Fruit fly (Drosophila melanogaster) whole organism, embryonic: Measurements from ENCODE around the gene Chrac-14.
A peak's percentile ranks its signal among the peaks of the same experiment; 100 is the strongest.

Experiments used
- ATbp ChIP-seq: fragments of 200-800 bp; sonication (Bioruptor generic); optimal IDR thresholded peaks from 2 replicates; lab custom pipeline; 2017; ENCODE audit warnings: missing biosample characterization, mild to moderate bottlenecking, missing genetic modification characterization, missing genetic modification reagents
- Atf3 ChIP-seq: fragments of 200-800 bp; sonication (Bioruptor generic); optimal IDR thresholded peaks from 3 replicates; lab custom pipeline; 2016; ENCODE audit warnings: missing biosample characterization, missing genetic modification characterization
- Awh ChIP-seq: fragments of 200-800 bp; sonication (Bioruptor generic); IDR thresholded peaks from 2 replicates; pipeline ENCODE4, ENCODE4 v1.3.6; 2022; ENCODE audit warnings: missing biosample characterization, missing genetic modification characterization
- C15 ChIP-seq: fragments of 200-800 bp; sonication (Bioruptor generic); IDR thresholded peaks from 3 replicates; pipeline ENCODE4 v1.3.6; 2022; ENCODE audit warnings: missing biosample characterization, missing genetic modification characterization
- CG10654 ChIP-seq: fragments of 200-800 bp; sonication (Bioruptor generic); optimal IDR thresholded peaks from 2 replicates; lab custom pipeline; 2016; ENCODE audit warnings: missing biosample characterization, missing genetic modification characterization
- CG12769 ChIP-seq: fragments of 200-800 bp; sonication (Bioruptor generic); optimal IDR thresholded peaks from 2 replicates; lab custom pipeline; 2019; ENCODE audit warnings: missing biosample characterization, mild to moderate bottlenecking, missing genetic modification characterization, moderate library complexity
- CG12942 ChIP-seq: fragments of 200-800 bp; sonication (Bioruptor generic); optimal IDR thresholded peaks from 3 replicates; lab custom pipeline; 2016; ENCODE audit warnings: missing biosample characterization, missing genetic modification characterization
- CG14710 ChIP-seq: fragments of 200-800 bp; sonication (Bioruptor generic); optimal IDR thresholded peaks from 3 replicates; lab custom pipeline; 2019; ENCODE audit warnings: missing biosample characterization, mild to moderate bottlenecking, missing genetic modification characterization, moderate library complexity
- CG42726 ChIP-seq: fragments of 200-800 bp; sonication (Bioruptor generic); IDR thresholded peaks from 2 replicates; pipeline ENCODE4 v1.3.6; 2022; ENCODE audit warnings: missing biosample characterization, missing genetic modification characterization; ENCODE audit not compliant: partially characterized antibody
- CG4854 ChIP-seq: fragments of 200-800 bp; sonication (Bioruptor generic); optimal IDR thresholded peaks from 2 replicates; lab custom pipeline; 2016; ENCODE audit warnings: missing biosample characterization, missing genetic modification characterization, inconsistent platforms
- CG6683 ChIP-seq: fragments of 200-800 bp; sonication (Bioruptor generic); optimal IDR thresholded peaks from 2 replicates; lab custom pipeline; 2017; ENCODE audit warnings: missing biosample characterization, mild to moderate bottlenecking, missing genetic modification characterization, missing genetic modification reagents
- CG6765 ChIP-seq: fragments of 200-800 bp; sonication (Bioruptor generic); optimal IDR thresholded peaks from 3 replicates; lab custom pipeline; 2017; ENCODE audit warnings: missing biosample characterization, mild to moderate bottlenecking, missing genetic modification characterization
- Dp ChIP-seq: fragments of 200-800 bp; sonication (Bioruptor generic); optimal IDR thresholded peaks from 2 replicates; lab custom pipeline; 2018; ENCODE audit warnings: missing biosample characterization, mild to moderate bottlenecking, missing genetic modification characterization, moderate library complexity
- ERR ChIP-seq: fragments of 200-800 bp; sonication (Bioruptor generic); optimal IDR thresholded peaks from 2 replicates; lab custom pipeline; 2016; ENCODE audit warnings: missing biosample characterization, missing genetic modification characterization
- Elba2 ChIP-seq: fragments of 200-800 bp; sonication (Bioruptor generic); optimal IDR thresholded peaks from 3 replicates; lab custom pipeline; 2016; ENCODE audit warnings: missing biosample characterization, missing genetic modification characterization
- Fer1 ChIP-seq: fragments of 200-800 bp; sonication (Bioruptor generic); optimal IDR thresholded peaks from 2 replicates; lab custom pipeline; 2017; ENCODE audit warnings: missing biosample characterization, mild to moderate bottlenecking, missing genetic modification characterization
- GATAe ChIP-seq: fragments of 200-800 bp; sonication (Bioruptor generic); conservative IDR thresholded peaks from 2 replicates; pipeline ENCODE4 v1.3.6; 2022; ENCODE audit warnings: missing biosample characterization, missing genetic modification characterization
- HHEX ChIP-seq: fragments of 200-800 bp; sonication (Bioruptor generic); optimal IDR thresholded peaks from 3 replicates; lab custom pipeline; 2017; ENCODE audit warnings: missing biosample characterization, mild to moderate bottlenecking, missing genetic modification characterization, missing genetic modification reagents
- Hr78 ChIP-seq, 2 experiments: fragments of 200-800 bp in 1 of 2; fragments of >200 bp in 1 of 2; sonication (Bioruptor generic) in 1 of 2; optimal IDR thresholded peaks; 2 replicates each; lab custom pipeline; 2017 to 2019; ENCODE audit warnings: missing biosample characterization in 2 of 2, missing genetic modification characterization in 2 of 2, mild to moderate bottlenecking in 1 of 2, moderate library complexity in 1 of 2
- Kr ChIP-seq: fragments of 200-800 bp; sonication (Bioruptor generic); optimal IDR thresholded peaks from 2 replicates; lab custom pipeline; 2017; ENCODE audit warnings: missing biosample characterization, mild to moderate bottlenecking, missing genetic modification characterization
- Nf-YC ChIP-seq: fragments of 200-800 bp; optimal IDR thresholded peaks from 3 replicates; lab custom pipeline; 2019; ENCODE audit warnings: missing biosample characterization, mild to moderate bottlenecking, missing genetic modification characterization, moderate library complexity
- Vsx1 ChIP-seq: fragments of 200-800 bp; sonication (Bioruptor generic); optimal IDR thresholded peaks from 2 replicates; lab custom pipeline; 2017; ENCODE audit warnings: missing biosample characterization, mild to moderate bottlenecking, missing genetic modification characterization, missing genetic modification reagents
- Xrp1 ChIP-seq: fragments of 200-800 bp; sonication (Bioruptor generic); IDR thresholded peaks from 2 replicates; pipeline ENCODE4 v1.3.6; 2022; ENCODE audit warnings: missing biosample characterization, missing genetic modification characterization
- amos ChIP-seq: fragments of 200-800 bp; sonication (Bioruptor generic); IDR thresholded peaks from 2 replicates; pipeline ENCODE4 v1.3.6; 2022; ENCODE audit warnings: missing biosample characterization, missing genetic modification characterization; ENCODE audit not compliant: partially characterized antibody
- cad ChIP-seq: fragments of >200 bp; optimal IDR thresholded peaks from 2 replicates; lab custom pipeline; 2017; ENCODE audit warnings: missing biosample characterization, missing genetic modification characterization
- cato ChIP-seq: fragments of 200-800 bp; sonication (Bioruptor generic); optimal IDR thresholded peaks from 2 replicates; lab custom pipeline; 2016; ENCODE audit warnings: missing biosample characterization, missing genetic modification characterization, borderline replicate concordance
- crol ChIP-seq: fragments of 200-800 bp; sonication (Bioruptor generic); IDR thresholded peaks from 2 replicates; pipeline ENCODE4 v1.3.6; 2022; ENCODE audit warnings: missing biosample characterization, missing genetic modification characterization
- da ChIP-seq: fragments of 200-800 bp; sonication (Bioruptor generic); optimal IDR thresholded peaks from 2 replicates; lab custom pipeline; 2016; ENCODE audit warnings: missing biosample characterization, missing genetic modification characterization
- dan ChIP-seq: fragments of 200-800 bp; sonication (Bioruptor generic); IDR thresholded peaks from 2 replicates; pipeline ENCODE4 v1.3.6; 2022; ENCODE audit warnings: missing biosample characterization, missing genetic modification characterization
- dmrt11E ChIP-seq: fragments of 200-800 bp; sonication (Bioruptor generic); optimal IDR thresholded peaks from 3 replicates; lab custom pipeline; 2018; ENCODE audit warnings: missing biosample characterization, mild to moderate bottlenecking, missing genetic modification characterization, moderate library complexity
- exex ChIP-seq: fragments of 200-800 bp; sonication (Bioruptor generic); optimal IDR thresholded peaks from 4 replicates; lab custom pipeline; 2018; ENCODE audit warnings: missing biosample characterization, mild to moderate bottlenecking, missing genetic modification characterization, moderate library complexity
- ftz-f1 ChIP-seq: fragments of 200-800 bp; sonication (Bioruptor generic); optimal IDR thresholded peaks from 2 replicates; lab custom pipeline; 2016; ENCODE audit warnings: missing biosample characterization, missing genetic modification characterization
- gfzf ChIP-seq: fragments of 200-800 bp; sonication (Bioruptor generic); optimal IDR thresholded peaks from 2 replicates; lab custom pipeline; 2016; ENCODE audit warnings: missing biosample characterization, mild to moderate bottlenecking, missing genetic modification characterization, moderate library complexity
- insv ChIP-seq, 2 experiments: fragments of 200-800 bp; sonication (Bioruptor generic); optimal IDR thresholded peaks; 3 replicates each; lab custom pipeline; 2016 to 2018; ENCODE audit warnings: missing biosample characterization in 2 of 2, missing genetic modification characterization in 2 of 2
- knrl ChIP-seq: fragments of 200-800 bp; sonication (Bioruptor generic); IDR thresholded peaks from 3 replicates; pipeline ENCODE4 v1.3.6; 2022; ENCODE audit warnings: missing biosample characterization, missing genetic modification characterization; ENCODE audit not compliant: partially characterized antibody
- lilli ChIP-seq: fragments of 200-800 bp; sonication (Bioruptor generic); optimal IDR thresholded peaks from 3 replicates; lab custom pipeline; 2016; ENCODE audit warnings: missing biosample characterization, missing genetic modification characterization
- maf-S ChIP-seq: fragments of 200-800 bp; sonication (Bioruptor generic); optimal IDR thresholded peaks from 2 replicates; lab custom pipeline; 2016; ENCODE audit warnings: missing biosample characterization, missing genetic modification characterization
- mirr ChIP-seq: fragments of 200-800 bp; sonication (Bioruptor generic); optimal IDR thresholded peaks from 3 replicates; lab custom pipeline; 2018; ENCODE audit warnings: missing biosample characterization, mild to moderate bottlenecking, missing genetic modification characterization
- nau ChIP-seq: fragments of 200-800 bp; sonication (Bioruptor generic); optimal IDR thresholded peaks from 3 replicates; lab custom pipeline; 2017; ENCODE audit warnings: missing biosample characterization, mild to moderate bottlenecking, missing genetic modification characterization, missing genetic modification reagents
- nerfin-2 ChIP-seq: fragments of 200-800 bp; sonication (Bioruptor generic); IDR thresholded peaks from 2 replicates; pipeline ENCODE4 v1.3.6; 2022; ENCODE audit warnings: missing biosample characterization, missing genetic modification characterization; ENCODE audit not compliant: partially characterized antibody
- oc ChIP-seq: fragments of 200-800 bp; sonication (Bioruptor generic); optimal IDR thresholded peaks from 2 replicates; lab custom pipeline; 2018; ENCODE audit warnings: missing biosample characterization, mild to moderate bottlenecking, missing genetic modification characterization, moderate library complexity
- pho ChIP-seq: fragments of 200-800 bp; sonication (Bioruptor generic); optimal IDR thresholded peaks from 2 replicates; lab custom pipeline; 2016; ENCODE audit warnings: missing biosample characterization, missing genetic modification characterization
- ranshi ChIP-seq: fragments of 200-800 bp; sonication (Bioruptor generic); IDR thresholded peaks from 2 replicates; pipeline ENCODE4 v1.3.6; 2022; ENCODE audit warnings: missing biosample characterization, missing genetic modification characterization
- sd ChIP-seq: fragments of 200-800 bp; sonication (Bioruptor generic); optimal IDR thresholded peaks from 3 replicates; lab custom pipeline; 2018; ENCODE audit warnings: missing biosample characterization, mild to moderate bottlenecking, missing genetic modification characterization, moderate library complexity
- sens ChIP-seq: fragments of 200-800 bp; sonication (Bioruptor generic); peaks from one replicate; lab custom pipeline; 2016; ENCODE audit warnings: missing biosample characterization, missing genetic modification characterization
- sna ChIP-seq: fragments of 200-800 bp; sonication (Bioruptor generic); IDR thresholded peaks from 2 replicates; pipeline ENCODE4 v1.3.6; 2022; ENCODE audit warnings: missing biosample characterization, missing genetic modification characterization; ENCODE audit not compliant: partially characterized antibody
- stwl ChIP-seq: fragments of 200-800 bp; sonication (Bioruptor generic); optimal IDR thresholded peaks from 3 replicates; lab custom pipeline; 2018; ENCODE audit warnings: missing biosample characterization, mild to moderate bottlenecking, missing genetic modification characterization, moderate library complexity
- z ChIP-seq: fragments of 200-800 bp; sonication (Bioruptor generic); IDR thresholded peaks from 3 replicates; pipeline ENCODE4 v1.3.6; 2022; ENCODE audit warnings: missing biosample characterization, missing genetic modification characterization

Gene Chrac-14

DNA sequence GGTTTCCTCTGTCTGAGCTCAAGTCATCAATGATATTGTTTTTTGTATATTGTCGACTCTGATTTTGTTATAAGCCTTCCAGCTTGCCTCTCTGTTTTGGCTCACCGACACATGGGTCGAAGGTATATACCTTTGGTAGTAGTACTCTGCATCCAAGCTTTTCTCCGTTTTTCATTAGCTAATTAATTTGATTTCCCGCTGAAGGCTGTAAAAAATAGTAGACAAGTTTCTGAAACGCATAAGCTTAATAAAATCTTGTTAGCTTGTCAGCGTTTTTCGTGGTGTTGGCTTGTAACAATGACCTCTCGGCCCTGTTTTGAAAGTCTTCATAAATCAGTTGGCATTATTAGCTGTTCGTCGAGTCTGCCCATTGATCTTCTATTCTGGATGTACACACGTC, 43.6 kb downstream of the Chrac-14 start:
- TF ChIP-seq CG12769 (no peak), Awh (GFP tag; lab: Robert Waterston, UW) (peak; percentile 42; the same call in 1 of the 2 replicates), Vsx1 (peak; percentile 74), Fer1 (GFP tag; lab: Kevin White, UChicago) (no peak), mirr (GFP tag; lab: Kevin White, UChicago) (no peak), sens (no peak), nau (GFP tag; lab: Kevin White, UChicago) (no peak), lilli (GFP tag; lab: Kevin White, UChicago) (no peak), crol (GFP tag; lab: Robert Waterston, UW) (no peak), da (GFP tag; lab: Kevin White, UChicago) (no peak), ftz-f1 (GFP tag; lab: Kevin White, UChicago) (no peak), Dp (GFP tag; lab: Kevin White, UChicago) (no peak), Hr78 (GFP tag; optimal IDR thresholded peaks at IDR 0.05; lab: Kevin White, UChicago) (peak in 1 of 2 experiments; percentile 36), cad (GFP tag; lab: Kevin White, UChicago) (no peak), dmrt11E (tag; lab: Kevin White, UChicago) (no peak), CG12942 (GFP tag; lab: Kevin White, UChicago) (no peak), CG4854 (GFP tag; lab: Kevin White, UChicago) (no peak), maf-S (GFP tag; lab: Kevin White, UChicago) (no peak), CG6765 (GFP tag; lab: Kevin White, UChicago) (no peak), pho (GFP tag; lab: Kevin White, UChicago) (no peak), Nf-YC (tag; lab: Kevin White, UChicago) (no peak), insv (GFP tag; optimal IDR thresholded peaks at IDR 0.05; lab: Kevin White, UChicago) (no peak), HHEX (GFP tag; lab: Kevin White, UChicago) (no peak), oc (peak; percentile 72), gfzf (GFP tag; lab: Kevin White, UChicago) (no peak), CG14710 (tag; lab: Kevin White, UChicago) (no peak), dan (GFP tag; lab: Robert Waterston, UW) (no peak)

DNA sequence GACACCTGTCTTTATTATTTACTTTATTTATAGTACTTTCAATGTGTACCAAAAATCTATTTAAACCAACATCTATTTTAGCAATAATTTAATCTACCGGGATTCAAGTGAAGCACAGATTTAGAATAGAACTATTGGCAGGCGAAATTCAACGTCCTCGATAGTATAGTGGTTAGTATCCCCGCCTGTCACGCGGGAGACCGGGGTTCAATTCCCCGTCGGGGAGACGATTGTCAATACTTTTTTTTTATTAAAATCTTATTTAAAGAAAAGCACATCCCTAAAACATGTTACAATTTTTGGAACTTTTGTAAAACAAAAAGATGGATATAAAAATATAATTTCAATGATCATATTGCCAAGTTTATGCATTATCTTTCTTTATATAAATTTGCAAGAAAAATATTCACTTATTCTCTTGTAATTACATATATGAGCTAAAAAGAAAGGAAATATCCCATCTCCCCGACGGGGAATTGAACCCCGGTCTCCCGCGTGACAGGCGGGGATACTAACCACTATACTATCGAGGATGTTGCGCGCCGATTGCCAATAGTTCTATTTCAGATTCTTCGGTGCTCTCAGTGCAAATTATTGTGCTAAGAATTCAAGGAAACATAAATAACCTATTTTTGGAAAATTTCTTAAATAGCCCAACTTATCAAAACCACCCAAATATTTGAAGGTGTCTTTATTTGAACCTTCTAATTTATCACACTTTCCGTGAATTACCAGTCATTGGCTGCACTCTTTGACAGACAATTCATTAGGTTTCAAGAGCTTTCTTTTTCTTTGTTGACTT, 44.6 kb downstream of the Chrac-14 start, which contains the start of gene CG43796:
Gene CG43796 (plus strand): TSS at position 752 of the 802 bp plus-strand sequence.
- TF ChIP-seq CG10654 (no peak), GATAe (GFP tag; lab: Robert Waterston, UW) (no peak), Elba2 (no peak), CG42726 (GFP tag; lab: Robert Waterston, UW) (peak; percentile 41), cato (no peak), ranshi (GFP tag; lab: Robert Waterston, UW) (no peak), Kr (GFP tag; lab: Kevin White, UChicago) (no peak), z (GFP tag; lab: Robert Waterston, UW) (no peak), ERR (GFP tag; lab: Kevin White, UChicago) (no peak), knrl (peak; percentile 51; the same call in 1 of the 3 replicates), sd (tag; lab: Kevin White, UChicago) (peak; percentile 0), sna (GFP tag; lab: Robert Waterston, UW) (0 out of 2 replicates have a peak, but pooled peaks have one; percentile 18), Atf3 (GFP tag; lab: Kevin White, UChicago) (no peak), stwl (tag; lab: Kevin White, UChicago) (no peak), nerfin-2 (GFP tag; lab: Robert Waterston, UW) (peak; percentile 51; the same call in 1 of the 2 replicates), amos (GFP tag; lab: Robert Waterston, UW) (peak; percentile 69), ATbp (GFP tag; lab: Kevin White, UChicago) (no peak), exex (peak; percentile 22), Xrp1 (GFP tag; lab: Robert Waterston, UW) (0 out of 2 replicates have a peak, but pooled peaks have one; percentile 14), C15 (GFP tag; lab: Robert Waterston, UW) (no peak), CG6683 (no peak)
